Worm (Caenorhabditis elegans) whole organism, late embryonic: Measurements from ENCODE around the gene citk-1.

Experiments used
- C08G9.2 ChIP-seq: sonication (generic microtip); optimal IDR thresholded peaks from 2 replicates; lab custom pipeline; 2016; ENCODE audit warnings: mild to moderate bottlenecking, missing genetic modification characterization, moderate library complexity, missing compliant biosample characterization
- C38D4.7 ChIP-seq: fragments of 200-800 bp; sonication (Bioruptor generic); optimal IDR thresholded peaks from 2 replicates; lab custom pipeline; 2018; ENCODE audit warnings: mild to moderate bottlenecking, missing genetic modification characterization, moderate library complexity, missing compliant biosample characterization
- ahr-1 ChIP-seq: sonication (generic microtip); optimal IDR thresholded peaks from 2 replicates; lab custom pipeline; 2016; ENCODE audit warnings: missing genetic modification characterization, missing compliant biosample characterization
- ama-1 ChIP-seq: fragments of 150-350 bp; optimal IDR thresholded peaks from 2 replicates; lab custom pipeline; 2014
- ceh-14 ChIP-seq: sonication (generic microtip); optimal IDR thresholded peaks from 2 replicates; lab custom pipeline; 2016; ENCODE audit warnings: missing genotype, missing genetic modification characterization, missing compliant biosample characterization
- ceh-18 ChIP-seq: sonication (generic microtip); optimal IDR thresholded peaks from 2 replicates; lab custom pipeline; 2016; ENCODE audit warnings: missing genetic modification characterization, missing compliant biosample characterization
- ceh-19 ChIP-seq: fragments of 200-800 bp; sonication (Bioruptor generic); optimal IDR thresholded peaks from 2 replicates; lab custom pipeline; 2018; ENCODE audit warnings: mild to moderate bottlenecking, missing genetic modification characterization, missing compliant biosample characterization
- ceh-22 ChIP-seq: sonication (generic microtip); optimal IDR thresholded peaks from 2 replicates; lab custom pipeline; 2017; ENCODE audit warnings: missing biosample characterization, missing genetic modification characterization
- ceh-24 ChIP-seq: sonication (generic microtip); optimal IDR thresholded peaks from 2 replicates; lab custom pipeline; 2016; ENCODE audit warnings: mild to moderate bottlenecking, missing genetic modification characterization, missing compliant biosample characterization
- ceh-30 ChIP-seq: fragments of 150-350 bp; optimal IDR thresholded peaks from 2 replicates; lab custom pipeline; 2014; ENCODE audit warnings: missing biosample characterization, missing genetic modification characterization
- ceh-45 ChIP-seq: fragments of 200-800 bp; sonication (Bioruptor generic); IDR thresholded peaks from 2 replicates; pipeline ENCODE4 v1.3.6; 2022; ENCODE audit warnings: missing genetic modification reagents, missing genetic modification characterization, missing compliant biosample characterization
- ceh-48 ChIP-seq: sonication (generic microtip); optimal IDR thresholded peaks from 2 replicates; lab custom pipeline; 2016; ENCODE audit warnings: missing genetic modification characterization, inconsistent platforms, missing compliant biosample characterization
- ceh-6 ChIP-seq: fragments of 200-800 bp; sonication (Bioruptor generic); optimal IDR thresholded peaks from 2 replicates; lab custom pipeline; 2018; ENCODE audit warnings: mild to moderate bottlenecking, missing genetic modification characterization, missing compliant biosample characterization
- ceh-9 ChIP-seq: sonication (generic microtip); optimal IDR thresholded peaks from 2 replicates; lab custom pipeline; 2016; ENCODE audit warnings: mild to moderate bottlenecking, missing genetic modification characterization, inconsistent platforms, missing compliant biosample characterization
- che-1 ChIP-seq: sonication (generic microtip); optimal IDR thresholded peaks from 2 replicates; lab custom pipeline; 2016; ENCODE audit warnings: mild to moderate bottlenecking, missing genetic modification characterization, missing compliant biosample characterization
- dmd-4 ChIP-seq: sonication (generic microtip); optimal IDR thresholded peaks from 2 replicates; lab custom pipeline; 2016; ENCODE audit warnings: borderline replicate concordance, missing genetic modification characterization, missing compliant biosample characterization
- elt-2 ChIP-seq: sonication (generic microtip); optimal IDR thresholded peaks from 2 replicates; lab custom pipeline; 2016; ENCODE audit warnings: missing genetic modification reagents, missing genetic modification characterization, missing compliant biosample characterization
- elt-4 ChIP-seq: sonication (generic microtip); optimal IDR thresholded peaks from 2 replicates; lab custom pipeline; 2016; ENCODE audit warnings: missing genetic modification characterization, missing compliant biosample characterization
- ets-4 ChIP-seq: sonication (generic microtip); optimal IDR thresholded peaks from 2 replicates; lab custom pipeline; 2016; ENCODE audit warnings: missing genetic modification characterization, missing compliant biosample characterization
- fkh-6 ChIP-seq: sonication (generic microtip); optimal IDR thresholded peaks from 2 replicates; lab custom pipeline; 2016; ENCODE audit warnings: missing genetic modification characterization, missing compliant biosample characterization
- gmeb-2 ChIP-seq: sonication (generic microtip); optimal IDR thresholded peaks from 2 replicates; lab custom pipeline; 2016; ENCODE audit warnings: missing genetic modification characterization, inconsistent platforms, missing compliant biosample characterization
- hlh-15 ChIP-seq: sonication (generic microtip); optimal IDR thresholded peaks from 2 replicates; lab custom pipeline; 2016; ENCODE audit warnings: missing genetic modification characterization, missing compliant biosample characterization
- hlh-30 ChIP-seq: sonication (generic microtip); optimal IDR thresholded peaks from 2 replicates; lab custom pipeline; 2017; ENCODE audit warnings: antibody characterized with exemption, missing genetic modification characterization, missing compliant biosample characterization; ENCODE audit not compliant: insufficient read depth
- hlh-6 ChIP-seq: sonication (generic microtip); optimal IDR thresholded peaks from 2 replicates; lab custom pipeline; 2016; ENCODE audit warnings: missing genotype, missing genetic modification characterization, missing compliant biosample characterization
- madf-2 ChIP-seq: sonication (generic microtip); optimal IDR thresholded peaks from 2 replicates; lab custom pipeline; 2017; ENCODE audit warnings: missing genetic modification characterization, missing compliant biosample characterization
- mec-3 ChIP-seq: sonication (generic microtip); optimal IDR thresholded peaks from 2 replicates; lab custom pipeline; 2016; ENCODE audit warnings: borderline replicate concordance, missing genetic modification characterization, missing compliant biosample characterization
- nfya-1 ChIP-seq: sonication (generic microtip); optimal IDR thresholded peaks from 2 replicates; lab custom pipeline; 2017; ENCODE audit warnings: missing genetic modification characterization, mild to moderate bottlenecking, missing compliant biosample characterization, antibody characterized with exemption, moderate library complexity
- nhr-11 ChIP-seq: fragments of 150-350 bp; optimal IDR thresholded peaks from 2 replicates; lab custom pipeline; 2014; ENCODE audit warnings: missing biosample characterization, missing genetic modification characterization
- nhr-232 ChIP-seq: sonication (generic microtip); optimal IDR thresholded peaks from 2 replicates; lab custom pipeline; 2016; ENCODE audit warnings: missing genetic modification characterization, missing compliant biosample characterization
- pag-3 ChIP-seq: sonication (generic microtip); optimal IDR thresholded peaks from 2 replicates; lab custom pipeline; 2016; ENCODE audit warnings: missing compliant biosample characterization, missing genetic modification characterization, borderline replicate concordance
- pax-1 ChIP-seq: fragments of 150-350 bp; optimal IDR thresholded peaks from 2 replicates; lab custom pipeline; 2014; ENCODE audit warnings: missing biosample characterization, missing genetic modification characterization
- pha-2 ChIP-seq: sonication (generic microtip); optimal IDR thresholded peaks from 2 replicates; lab custom pipeline; 2017; ENCODE audit warnings: mild to moderate bottlenecking, missing genetic modification characterization, missing compliant biosample characterization
- pha-4 ChIP-seq: fragments of 150-350 bp; optimal IDR thresholded peaks from 2 replicates; lab custom pipeline; 2018; ENCODE audit warnings: missing biosample characterization, missing genetic modification reagents, missing genetic modification characterization
- pqm-1 ChIP-seq: sonication (generic microtip); optimal IDR thresholded peaks from 2 replicates; lab custom pipeline; 2016; ENCODE audit warnings: missing genetic modification characterization, missing compliant biosample characterization
- pros-1 ChIP-seq: fragments of 150-350 bp; optimal IDR thresholded peaks from 2 replicates; lab custom pipeline; 2014; ENCODE audit warnings: missing biosample characterization, missing genetic modification reagents, missing genetic modification characterization
- sox-2 ChIP-seq: fragments of 200-800 bp; sonication (Bioruptor generic); IDR thresholded peaks from 2 replicates; pipeline ENCODE4 v1.3.6; 2022; ENCODE audit warnings: missing genetic modification reagents, missing genetic modification characterization, missing compliant biosample characterization
- tbx-2 ChIP-seq: sonication (generic microtip); optimal IDR thresholded peaks from 2 replicates; lab custom pipeline; 2016; ENCODE audit warnings: missing genetic modification characterization, missing compliant biosample characterization
- tbx-7 ChIP-seq: sonication (generic microtip); optimal IDR thresholded peaks from 2 replicates; lab custom pipeline; 2016; ENCODE audit warnings: missing genotype, missing genetic modification characterization, missing compliant biosample characterization
- unc-3 ChIP-seq, 2 experiments: fragments of 200-800 bp in 1 of 2; sonication (Bioruptor generic) in 1 of 2; sonication (generic microtip) in 1 of 2; conservative IDR thresholded peaks in 1 of 2; optimal IDR thresholded peaks in 1 of 2; 2 replicates each; pipeline versions ENCODE4 v1.3.6 to Lab custom; 2016 to 2022; ENCODE audit warnings: missing compliant biosample characterization in 2 of 2, missing genetic modification characterization in 2 of 2, missing genetic modification reagents in 1 of 2
- unc-42 ChIP-seq: sonication (generic microtip); optimal IDR thresholded peaks from 2 replicates; lab custom pipeline; 2016; ENCODE audit warnings: missing genotype, missing genetic modification characterization, missing compliant biosample characterization
- unc-86 ChIP-seq: sonication (generic microtip); optimal IDR thresholded peaks from 2 replicates; lab custom pipeline; 2016; ENCODE audit warnings: missing genetic modification characterization, missing compliant biosample characterization
- zip-5 ChIP-seq: sonication (generic microtip); optimal IDR thresholded peaks from 2 replicates; lab custom pipeline; 2016; ENCODE audit warnings: missing genetic modification characterization, missing compliant biosample characterization

Gene citk-1

DNA sequence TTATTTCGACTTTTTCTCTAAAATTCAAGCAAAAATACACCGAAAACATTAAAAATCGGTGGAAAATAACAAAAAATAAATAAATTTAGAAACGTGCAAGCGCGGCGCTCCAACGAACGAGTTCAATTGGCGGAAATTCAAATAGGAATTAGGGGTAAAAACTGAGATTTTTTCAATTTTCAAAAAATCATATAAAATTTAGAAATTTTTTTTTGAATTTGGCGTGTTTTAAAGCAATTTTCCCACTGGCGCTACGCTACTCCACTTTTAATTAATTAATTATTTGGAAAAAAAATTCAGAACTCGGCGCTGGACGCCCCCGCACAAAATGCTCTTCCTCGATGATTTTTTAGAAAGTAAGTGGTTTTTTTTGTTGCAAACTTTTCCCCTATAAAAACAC is 33.0 kb upstream of the citk-1 start, which contains the start of gene ing-3:
Gene ing-3 (plus strand): TSS at position 301 of the 400 bp plus-strand sequence.
- TF ChIP-seq nfya-1 (no peak), pros-1 (no peak), ceh-18 (no peak), pax-1 (tag; lab: Kevin White, UChicago) (no peak), ceh-45 (GFP tag; lab: Robert Waterston, UW) (no peak), dmd-4 (no peak), ceh-22 (tag; lab: Kevin White, UChicago) (no peak), ets-4 (tag; lab: Kevin White, UChicago) (no peak), pha-2 (tag; lab: Kevin White, UChicago) (no peak), ceh-30 (tag; lab: Kevin White, UChicago) (no peak), pag-3 (tag; lab: Kevin White, UChicago) (no peak), ama-1 (lab: Kevin White, UChicago) (no peak), C38D4.7 (GFP tag; lab: Kevin White, UChicago) (no peak), tbx-2 (tag; lab: Kevin White, UChicago) (no peak), elt-2 (tag; lab: Kevin White, UChicago) (no peak), fkh-6 (tag; lab: Kevin White, UChicago) (no peak)

DNA sequence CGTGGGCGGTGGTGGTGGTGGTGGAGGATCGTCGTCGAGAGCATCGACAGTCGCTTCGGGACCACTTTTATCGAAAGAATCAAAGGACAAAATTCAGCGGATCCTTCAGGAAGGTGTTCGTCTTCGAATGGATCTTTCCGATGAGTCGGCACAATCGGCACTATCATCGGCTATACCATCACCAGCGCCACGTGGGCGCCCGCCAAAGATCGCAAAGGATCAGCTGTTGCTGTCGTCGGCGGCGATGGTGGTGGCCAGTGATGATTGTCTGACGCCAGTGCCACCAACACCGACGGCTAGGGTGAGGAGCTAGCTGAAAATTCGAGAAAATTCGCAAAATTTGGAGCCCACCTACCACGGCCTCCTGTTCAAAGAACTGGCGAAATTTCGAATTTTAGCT is 30.7 kb upstream of the citk-1 start:
- TF ChIP-seq ceh-6 (GFP tag; lab: Kevin White, UChicago) (no peak), tbx-7 (tag; lab: Kevin White, UChicago) (no peak), C08G9.2 (tag; lab: Kevin White, UChicago) (no peak), dmd-4 (no peak)

DNA sequence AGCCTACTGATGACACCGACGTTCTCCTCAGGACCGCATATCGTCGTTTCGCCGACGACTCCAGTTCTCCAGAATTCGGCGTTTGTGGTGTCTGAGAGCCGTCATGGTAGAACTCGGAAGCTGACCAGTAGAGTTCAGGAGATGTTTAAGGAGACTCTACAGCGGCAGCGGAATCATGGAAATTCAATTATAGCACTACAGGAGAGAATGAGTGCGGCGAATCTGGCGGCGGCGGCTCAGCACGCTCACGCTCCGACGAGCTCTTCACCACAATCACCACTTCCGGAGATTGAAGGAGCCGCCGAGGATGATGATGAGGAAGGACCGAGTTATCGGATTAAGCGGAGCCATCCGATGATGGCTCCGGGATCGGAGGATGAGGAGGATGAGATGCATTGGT is 29.1 kb upstream of the citk-1 start:
- TF ChIP-seq unc-42 (tag; lab: Kevin White, UChicago) (no peak), ceh-19 (GFP tag; lab: Kevin White, UChicago) (no peak)

DNA sequence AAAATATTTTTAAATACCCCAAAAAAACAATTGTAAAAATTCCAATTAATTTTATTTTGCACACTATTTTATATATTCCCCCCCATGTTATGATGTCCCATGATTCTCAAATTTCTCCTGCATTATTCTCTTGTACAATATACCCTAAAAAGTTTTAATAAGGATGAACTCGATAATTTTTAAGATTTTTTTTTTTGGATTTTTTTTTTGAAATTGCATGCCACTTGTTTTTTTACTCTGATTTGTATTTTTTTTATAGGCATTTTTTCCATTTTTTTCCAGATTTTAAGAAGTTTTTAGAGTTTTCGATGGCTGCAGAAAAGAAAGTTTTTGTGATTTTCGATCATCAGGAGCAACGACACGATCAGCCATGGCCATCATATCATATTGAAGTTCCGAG is 26.3 kb upstream of the citk-1 start, which contains the start of gene hda-10:
Gene hda-10 (plus strand): TSS at position 301 of the 400 bp plus-strand sequence.
- TF ChIP-seq mec-3 (tag; lab: Kevin White, UChicago), result no peak

DNA sequence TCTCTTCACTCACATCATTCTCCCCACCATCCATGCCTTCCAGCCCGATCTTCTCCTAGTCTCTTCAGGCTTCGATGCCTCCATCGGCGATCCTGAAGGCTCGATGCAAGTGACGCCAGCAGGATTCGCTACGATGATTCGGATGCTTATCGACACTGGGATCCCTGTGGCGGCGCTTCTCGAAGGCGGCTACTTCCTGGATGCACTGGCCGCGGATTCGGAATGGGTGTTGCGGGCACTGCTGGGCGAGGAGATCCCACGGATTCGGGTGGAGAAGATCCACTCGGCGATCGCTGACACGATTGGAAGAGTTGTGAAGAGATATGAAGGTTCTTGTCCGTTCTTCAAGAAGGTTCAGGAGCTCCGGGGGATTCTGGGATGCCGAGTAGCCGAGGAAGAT is 22.3 kb upstream of the citk-1 start:
- TF ChIP-seq pqm-1, result no peak
- no peak for TF ChIP-seq ahr-1 (tag; lab: Kevin White, UChicago)
- no peak for TF ChIP-seq tbx-2 (tag; lab: Kevin White, UChicago)
- TF ChIP-seq sox-2, result no peak
- TF ChIP-seq unc-3 (GFP tag; conservative IDR thresholded peaks at IDR 0.05; lab: Robert Waterston, UW), result no peak
- TF ChIP-seq unc-3 (tag; optimal IDR thresholded peaks at IDR 0.05; lab: Kevin White, UChicago), result no peak
- no peak for TF ChIP-seq nhr-232 (tag; lab: Kevin White, UChicago)
- no peak for TF ChIP-seq nhr-11 (tag; lab: Kevin White, UChicago)
- TF ChIP-seq zip-5, result no peak
- TF ChIP-seq ceh-9 (tag; lab: Kevin White, UChicago), result no peak
- no peak for TF ChIP-seq pha-4 (tag; lab: Kevin White, UChicago)
- no peak for TF ChIP-seq che-1 (tag; lab: Kevin White, UChicago)
- peak; percentile 19 for TF ChIP-seq C08G9.2 (tag; lab: Kevin White, UChicago)
- no peak for TF ChIP-seq ceh-24 (tag; lab: Kevin White, UChicago)
- TF ChIP-seq gmeb-2 (tag; lab: Kevin White, UChicago), result no peak
- no peak for TF ChIP-seq nfya-1
- TF ChIP-seq hlh-6 (tag; lab: Kevin White, UChicago), result peak; percentile 5
- no peak for TF ChIP-seq unc-86 (tag; lab: Kevin White, UChicago)
- TF ChIP-seq madf-2, result no peak
- TF ChIP-seq elt-4 (tag; lab: Kevin White, UChicago), result peak; percentile 38
- no peak for TF ChIP-seq fkh-6 (tag; lab: Kevin White, UChicago)
- no peak for TF ChIP-seq dmd-4
- no peak for TF ChIP-seq C38D4.7 (GFP tag; lab: Kevin White, UChicago)
- no peak for TF ChIP-seq tbx-7 (tag; lab: Kevin White, UChicago)
- TF ChIP-seq ceh-14 (tag; lab: Kevin White, UChicago), result peak; percentile 2
- TF ChIP-seq hlh-30 (tag; lab: Kevin White, UChicago), result no peak
- no peak for TF ChIP-seq hlh-15 (tag; lab: Kevin White, UChicago)
- TF ChIP-seq elt-2 (tag; lab: Kevin White, UChicago), result no peak
- no peak for TF ChIP-seq ceh-48 (tag; lab: Kevin White, UChicago)
- TF ChIP-seq pax-1 (tag; lab: Kevin White, UChicago), result no peak
